Fruit fly (Drosophila melanogaster): Measurements from ENCODE around the gene CG2258.
A peak's percentile ranks its signal among the peaks of the same experiment; 100 is the strongest.

CG2258 gene

dm6 chrX:8062180-8062480, 39.8 kb downstream of the CG2258 start:
- TF ChIP-seq btn (GFP tag; optimal IDR thresholded peaks at IDR 0.05) (no peak), CG2889 (GFP tag; IDR thresholded peaks at IDR 0.05) (no peak), CG10979 (tag; optimal IDR thresholded peaks at IDR 0.05) (no peak), CG11504 (tag; optimal IDR thresholded peaks at IDR 0.05) (no peak), ash1 (GFP tag; optimal IDR thresholded peaks at IDR 0.05) (no peak), run (tag; optimal IDR thresholded peaks at IDR 0.05) (no peak), chm (GFP tag; IDR thresholded peaks at IDR 0.05) (0 out of 2 replicates have a peak, but pooled peaks have one; percentile 8), Oaz (GFP tag; IDR thresholded peaks at IDR 0.05) (no peak), z (GFP tag; IDR thresholded peaks at IDR 0.05) (peak; percentile 70; the same call in 2 of the 3 replicates), Dfd (GFP tag; optimal IDR thresholded peaks at IDR 0.05) (no peak), CG9215 (GFP tag; IDR thresholded peaks at IDR 0.05) (no peak), stc (GFP tag; IDR thresholded peaks at IDR 0.05) (peak; percentile 5; the same call in 1 of the 2 replicates), jumu (GFP tag; optimal IDR thresholded peaks at IDR 0.05) (no peak)

- peak; percentile 37 for TF ChIP-seq twi (tag; optimal IDR thresholded peaks at IDR 0.05)
- peak; percentile 10 for TF ChIP-seq CG2875 (GFP tag; optimal IDR thresholded peaks at IDR 0.05)
- no peak for TF ChIP-seq h (optimal IDR thresholded peaks at IDR 0.05)
- TF ChIP-seq CG8359 (GFP tag; optimal IDR thresholded peaks at IDR 0.05; ENCODE audit: borderline replicate concordance), result no peak
- peak; percentile 93 for TF ChIP-seq CG6791 (GFP tag; IDR thresholded peaks at IDR 0.05; ENCODE audit: partially characterized antibody)
- peak; percentile 95 for TF ChIP-seq Dref (GFP tag; IDR thresholded peaks at IDR 0.05)
- peak; percentile 84 for TF ChIP-seq Antp (GFP tag; optimal IDR thresholded peaks at IDR 0.05)
- TF ChIP-seq fru (optimal IDR thresholded peaks at IDR 0.05), result no peak
- TF ChIP-seq sisA (GFP tag; IDR thresholded peaks at IDR 0.05), result peak; percentile 63
- peak; percentile 57 for TF ChIP-seq CG18764 (GFP tag; optimal IDR thresholded peaks at IDR 0.05)
- TF ChIP-seq CG8388 (GFP tag; optimal IDR thresholded peaks at IDR 0.05), result peak; percentile 20
- peak; percentile 62 for TF ChIP-seq bcd (GFP tag; optimal IDR thresholded peaks at IDR 0.05)
- TF ChIP-seq CG10654 (GFP tag; optimal IDR thresholded peaks at IDR 0.05), result peak; percentile 63
- peak; percentile 85 for TF ChIP-seq NFAT (GFP tag; IDR thresholded peaks at IDR 0.05)
- no peak for TF ChIP-seq Hand (GFP tag; optimal IDR thresholded peaks at IDR 0.05)
- TF ChIP-seq unpg (GFP tag; optimal IDR thresholded peaks at IDR 0.05), result peak; percentile 47
- peak; percentile 7 for TF ChIP-seq CG7556 (GFP tag; optimal IDR thresholded peaks at IDR 0.05)
- peak; percentile 91 for TF ChIP-seq CG9932 (GFP tag; IDR thresholded peaks at IDR 0.05)
- TF ChIP-seq her (GFP tag; optimal IDR thresholded peaks at IDR 0.05), result peak; percentile 83
- peak; percentile 80 for TF ChIP-seq shn (GFP tag; optimal IDR thresholded peaks at IDR 0.05)
- peak; percentile 1 for TF ChIP-seq ash1 (GFP tag; optimal IDR thresholded peaks at IDR 0.05)
- peak; percentile 62 for TF ChIP-seq CG14441 (GFP tag; IDR thresholded peaks at IDR 0.05)
- TF ChIP-seq fd64A (GFP tag; optimal IDR thresholded peaks at IDR 0.05), result peak; percentile 1
- TF ChIP-seq gsb-n (tag; optimal IDR thresholded peaks at IDR 0.05), result peak; percentile 11
- peak; percentile 44 for TF ChIP-seq trh (GFP tag; optimal IDR thresholded peaks at IDR 0.05)
- peak; percentile 89 for TF ChIP-seq sna (GFP tag; IDR thresholded peaks at IDR 0.05; ENCODE audit: partially characterized antibody)
- peak; percentile 48 for TF ChIP-seq PHDP (tag; optimal IDR thresholded peaks at IDR 0.05)
- peak; percentile 90 for TF ChIP-seq pita (GFP tag; optimal IDR thresholded peaks at IDR 0.05)
- TF ChIP-seq Sin3A (optimal IDR thresholded peaks at IDR 0.05), result peak; percentile 84
- peak; percentile 24 for TF ChIP-seq YL-1 (GFP tag; optimal IDR thresholded peaks at IDR 0.05)
- peak; percentile 72 for TF ChIP-seq rib (GFP tag; IDR thresholded peaks at IDR 0.05)
- 0 out of 2 replicates have a peak, but pooled peaks have one; percentile 16 for TF ChIP-seq Ada2b (GFP tag; IDR thresholded peaks at IDR 0.05)
- TF ChIP-seq HHEX (GFP tag; optimal IDR thresholded peaks at IDR 0.05), result peak; percentile 37
- TF ChIP-seq Taf1 (GFP tag; IDR thresholded peaks at IDR 0.05), result no peak; the same call in 1 of the 2 replicates
- peak; percentile 34 for TF ChIP-seq CG7928 (GFP tag; optimal IDR thresholded peaks at IDR 0.05)
- TF ChIP-seq CG1647 (GFP tag; optimal IDR thresholded peaks at IDR 0.05), result peak; percentile 79
- no peak for TF ChIP-seq CG3726 (GFP tag; IDR thresholded peaks at IDR 0.05)
- TF ChIP-seq Tbp (GFP tag; optimal IDR thresholded peaks at IDR 0.05), result no peak
- TF ChIP-seq CG3995 (GFP tag; optimal IDR thresholded peaks at IDR 0.05), result peak; percentile 97
Observed at dm6 chrX:8061392-8062179, 40.3 kb downstream of the CG2258 start, which contains the start of gene mys. TSS of gene mys (plus strand) at chrX:8061645.

Data from whole organism, embryonic.